Worm (Caenorhabditis elegans) whole organism, L4 larva: ENCODE results near the gene B0454.6.

Experiments used
- aha-1 ChIP-seq: fragments of 150-350 bp; peaks from one replicate; lab custom pipeline; 2014; ENCODE audit warnings: missing biosample characterization, missing genetic modification characterization
- ceh-28 ChIP-seq: fragments of 150-350 bp; optimal IDR thresholded peaks from 2 replicates; lab custom pipeline; 2014; ENCODE audit warnings: missing biosample characterization, missing genetic modification reagents, missing genetic modification characterization
- ceh-82 ChIP-seq: sonication (generic microtip); optimal IDR thresholded peaks from 2 replicates; lab custom pipeline; 2017; ENCODE audit warnings: missing biosample characterization, missing genetic modification characterization
- dpl-1 ChIP-seq: fragments of 150-350 bp; optimal IDR thresholded peaks from 2 replicates; lab custom pipeline; 2014; ENCODE audit warnings: missing biosample characterization, missing genetic modification reagents, missing genetic modification characterization
- lin-13 ChIP-seq: fragments of 150-350 bp; optimal IDR thresholded peaks from 2 replicates; lab custom pipeline; 2014; ENCODE audit warnings: missing biosample characterization, missing genetic modification reagents, missing genetic modification characterization
- nhr-10 ChIP-seq: fragments of 150-350 bp; optimal IDR thresholded peaks from 2 replicates; lab custom pipeline; 2014; ENCODE audit warnings: missing biosample characterization, missing genetic modification characterization
- nhr-42 ChIP-seq: fragments of 200-800 bp; sonication (Bioruptor generic); IDR thresholded peaks from 2 replicates; pipeline ENCODE4 v1.3.6; 2022; ENCODE audit warnings: missing genetic modification characterization, missing compliant biosample characterization
- skn-1 ChIP-seq: fragments of 150-350 bp; optimal IDR thresholded peaks from 2 replicates; lab custom pipeline; 2014; ENCODE audit warnings: missing biosample characterization, missing genetic modification characterization
- unc-130 ChIP-seq: sonication (generic microtip); optimal IDR thresholded peaks from 2 replicates; lab custom pipeline; 2016; ENCODE audit warnings: missing genetic modification reagents, missing genetic modification characterization, missing compliant biosample characterization
- unc-39 ChIP-seq: sonication (generic microtip); optimal IDR thresholded peaks from 2 replicates; lab custom pipeline; 2017; ENCODE audit warnings: missing biosample characterization, missing genetic modification characterization
- unc-62 ChIP-seq, 3 experiments: fragments of 150-350 bp in 1 of 3; sonication (generic microtip); optimal IDR thresholded peaks in 2 of 3; peaks in 1 of 3; 1 replicate in 1 of 3; 2 replicates in 2 of 3; lab custom pipeline; 2014 to 2017; ENCODE audit warnings: missing biosample characterization in 3 of 3, missing genetic modification characterization in 3 of 3, missing genetic modification reagents in 3 of 3, missing genotype in 1 of 3

- TF ChIP-seq unc-39 (tag; lab: Kevin White, UChicago) (no peak), nhr-42 (GFP tag; lab: Robert Waterston, UW) (no peak), unc-62 (GFP tag; optimal IDR thresholded peaks at IDR 0.05 in 1 of 2; lab: Kevin White, UChicago) (peak in 1 of 2 experiments; percentile 1), unc-62 (tag; optimal IDR thresholded peaks at IDR 0.05; lab: Kevin White, UChicago) (no peak), skn-1 (no peak), unc-130 (GFP tag; lab: Kevin White, UChicago) (no peak), aha-1 (tag; lab: Kevin White, UChicago) (no peak), ceh-28 (no peak), dpl-1 (GFP tag; lab: Kevin White, UChicago) (peak; percentile 8), lin-13 (GFP tag; lab: Kevin White, UChicago) (no peak), nhr-10 (no peak), ceh-82 (tag; lab: Kevin White, UChicago) (no peak)
Measured at ce11 chrII:2987854-2988350, 44.7 kb upstream of the B0454.6 start, which contains the start of gene lido-7.
